Fruit fly (Drosophila melanogaster): Measurements from ENCODE around the gene Frq1.
A peak's percentile ranks its signal among the peaks of the same experiment; 100 is the strongest.

The Frq1 gene

dm6 chrX:18149292-18149691 lies 5.9 kb upstream of the Frq1 start:
- TF ChIP-seq abd-A (tag; optimal IDR thresholded peaks at IDR 0.05) (peak; percentile 51), Fer1 (GFP tag; optimal IDR thresholded peaks at IDR 0.05) (no peak), CG13894 (tag; optimal IDR thresholded peaks at IDR 0.05) (peak; percentile 54), CG7745 (tag; optimal IDR thresholded peaks at IDR 0.05) (no peak)

- TF ChIP-seq row (GFP tag; IDR thresholded peaks at IDR 0.05) = no peak
- peak; percentile 52 for TF ChIP-seq crol (GFP tag; IDR thresholded peaks at IDR 0.05)
- peak; percentile 36 for TF ChIP-seq abd-A (tag; optimal IDR thresholded peaks at IDR 0.05)
- no peak for TF ChIP-seq stwl (tag; optimal IDR thresholded peaks at IDR 0.05)
- peak; percentile 54 for TF ChIP-seq sd (tag; optimal IDR thresholded peaks at IDR 0.05)
- TF ChIP-seq CG12391 (tag; optimal IDR thresholded peaks at IDR 0.05) = no peak
These were observed 3.8 kb upstream of the Frq1 start for dm6 chrX:18151323-18151722.

DNA sequence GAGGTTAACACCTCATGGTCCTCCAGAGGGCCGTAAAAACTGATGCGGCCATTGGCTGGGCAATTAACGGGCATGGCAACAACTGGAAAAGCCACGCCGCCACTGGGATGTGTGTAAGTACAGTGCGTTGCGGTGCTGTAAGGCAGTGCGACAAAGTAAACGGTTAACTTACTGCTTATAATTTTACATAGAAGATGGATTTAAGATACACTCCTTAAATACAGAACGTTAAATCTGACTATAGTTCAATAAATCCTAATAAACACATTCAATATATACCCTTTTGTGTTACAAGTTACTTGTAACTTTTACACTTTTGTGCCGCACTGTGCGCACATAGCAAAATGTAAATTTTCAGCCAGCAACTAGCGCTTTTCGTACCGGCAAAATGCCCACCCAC lies 2.2 kb upstream of the Frq1 start:
- TF ChIP-seq Elba2 (GFP tag; optimal IDR thresholded peaks at IDR 0.05) = no peak
- TF ChIP-seq caup (GFP tag; optimal IDR thresholded peaks at IDR 0.05; ENCODE audit: severe bottlenecking) = peak; percentile 22
- no peak for TF ChIP-seq CG12219 (GFP tag; optimal IDR thresholded peaks at IDR 0.05)
- TF ChIP-seq CG18262 (tag; optimal IDR thresholded peaks at IDR 0.05) = no peak
- TF ChIP-seq CG11695 (GFP tag; IDR thresholded peaks at IDR 0.05) = peak; percentile 56; the same call in 1 of the 3 replicates
- no peak for TF ChIP-seq CG6254 (GFP tag; optimal IDR thresholded peaks at IDR 0.05)
- TF ChIP-seq YL-1 (GFP tag; optimal IDR thresholded peaks at IDR 0.05) = no peak
- peak; percentile 41 for TF ChIP-seq CG15269 (tag; optimal IDR thresholded peaks at IDR 0.05)
- no peak for TF ChIP-seq dm (GFP tag; optimal IDR thresholded peaks at IDR 0.05)
- no peak for TF ChIP-seq CG17829 (tag; optimal IDR thresholded peaks at IDR 0.05)
- no peak for TF ChIP-seq Sry-β (GFP tag; optimal IDR thresholded peaks at IDR 0.05)
- TF ChIP-seq CG10959 (GFP tag; IDR thresholded peaks at IDR 0.05) = no peak
- TF ChIP-seq gsb (GFP tag; IDR thresholded peaks at IDR 0.05) = 0 out of 2 replicates have a peak, but pooled peaks have one; percentile 23
- TF ChIP-seq CG18599 (GFP tag; optimal IDR thresholded peaks at IDR 0.05) = peak; percentile 45
- no peak; the same call in 1 of the 2 replicates for TF ChIP-seq esg (GFP tag; conservative IDR thresholded peaks at IDR 0.05)
- TF ChIP-seq CG9437 (GFP tag; optimal IDR thresholded peaks at IDR 0.05) = no peak
- TF ChIP-seq CG7556 (GFP tag; optimal IDR thresholded peaks at IDR 0.05) = no peak
- no peak for TF ChIP-seq CG12942 (GFP tag; optimal IDR thresholded peaks at IDR 0.05)
- TF ChIP-seq tap (tag; optimal IDR thresholded peaks at IDR 0.05) = no peak
- 0 out of 2 replicates have a peak, but pooled peaks have one; percentile 20 for TF ChIP-seq CG9932 (GFP tag; IDR thresholded peaks at IDR 0.05)
- no peak for TF ChIP-seq CG1647 (GFP tag; optimal IDR thresholded peaks at IDR 0.05)
- TF ChIP-seq prd (optimal IDR thresholded peaks at IDR 0.05) = no peak
- TF ChIP-seq prd (GFP tag; IDR thresholded peaks at IDR 0.05) = 0 out of 3 replicates have a peak, but pooled peaks have one; percentile 17
- no peak for TF ChIP-seq Ravus (GFP tag; IDR thresholded peaks at IDR 0.05)
- no peak for TF ChIP-seq pho (GFP tag; optimal IDR thresholded peaks at IDR 0.05)
- no peak for TF ChIP-seq CG31365 (tag; optimal IDR thresholded peaks at IDR 0.05)
- no peak; the same call in 1 of the 2 replicates for TF ChIP-seq CG14014 (GFP tag; IDR thresholded peaks at IDR 0.05)
- TF ChIP-seq Pdp1 (GFP tag; optimal IDR thresholded peaks at IDR 0.05) = no peak
- no peak for TF ChIP-seq ham (GFP tag; IDR thresholded peaks at IDR 0.05)
- TF ChIP-seq Doc2 (GFP tag; IDR thresholded peaks at IDR 0.05) = no peak
- no peak for TF ChIP-seq CG11560 (tag; IDR thresholded peaks at IDR 0.05)
- no peak for TF ChIP-seq fu2 (GFP tag; optimal IDR thresholded peaks at IDR 0.05)
- no peak for TF ChIP-seq CG12391 (tag; optimal IDR thresholded peaks at IDR 0.05)
- peak; percentile 36 for TF ChIP-seq Meics (GFP tag; optimal IDR thresholded peaks at IDR 0.05)
- TF ChIP-seq Hr51 (GFP tag; optimal IDR thresholded peaks at IDR 0.05) = no peak
- no peak for TF ChIP-seq Nf-YB (GFP tag; optimal IDR thresholded peaks at IDR 0.05)
- TF ChIP-seq Tbp (GFP tag; optimal IDR thresholded peaks at IDR 0.05) = no peak
- TF ChIP-seq ara (GFP tag; IDR thresholded peaks at IDR 0.05) = no peak
- no peak for TF ChIP-seq CG1024 (GFP tag; IDR thresholded peaks at IDR 0.05)
- no peak for TF ChIP-seq CG11456 (GFP tag; IDR thresholded peaks at IDR 0.05)

All from whole organism, embryonic.